Worm (Caenorhabditis elegans) whole organism, mixed stage, embryonic: ENCODE measurements around the gene F17E9.3.

Experiments
- M03D4.4 ChIP-seq: sonication (generic microtip); optimal IDR thresholded peaks from 2 replicates; lab custom pipeline; 2017; ENCODE audit warnings: mild to moderate bottlenecking, missing genetic modification characterization, missing compliant biosample characterization
- bed-3 ChIP-seq: fragments of 200-800 bp; sonication (Bioruptor generic); optimal IDR thresholded peaks from 3 replicates; lab custom pipeline; 2018; ENCODE audit warnings: mild to moderate bottlenecking, missing genetic modification characterization, moderate library complexity, missing compliant biosample characterization
- blmp-1 ChIP-seq: fragments of 150-350 bp; optimal IDR thresholded peaks from 2 replicates; lab custom pipeline; 2014; ENCODE audit warnings: missing biosample characterization, missing genetic modification characterization
- ceh-39 ChIP-seq: fragments of 150-350 bp; optimal IDR thresholded peaks from 2 replicates; lab custom pipeline; 2014; ENCODE audit warnings: missing biosample characterization, missing genetic modification characterization
- ceh-43 ChIP-seq: fragments of 200-800 bp; sonication (Bioruptor generic); optimal IDR thresholded peaks from 2 replicates; lab custom pipeline; 2018; ENCODE audit warnings: mild to moderate bottlenecking, missing genetic modification characterization, moderate library complexity, missing compliant biosample characterization
- ceh-83 ChIP-seq: fragments of 200-800 bp; sonication (Bioruptor generic); optimal IDR thresholded peaks from 2 replicates; lab custom pipeline; 2018; ENCODE audit warnings: mild to moderate bottlenecking, missing genetic modification characterization, missing compliant biosample characterization
- ces-1 ChIP-seq: fragments of 150-350 bp; optimal IDR thresholded peaks from 2 replicates; lab custom pipeline; 2014; ENCODE audit warnings: missing biosample characterization, missing genetic modification reagents, missing genetic modification characterization
- cnd-1 ChIP-seq: fragments of 200-800 bp; sonication (Bioruptor generic); optimal IDR thresholded peaks from 2 replicates; lab custom pipeline; 2018; ENCODE audit warnings: mild to moderate bottlenecking, missing genetic modification characterization, missing compliant biosample characterization
- drap-1 ChIP-seq: fragments of 200-800 bp; sonication (Bioruptor generic); optimal IDR thresholded peaks from 3 replicates; lab custom pipeline; 2018; ENCODE audit warnings: mild to moderate bottlenecking, missing genetic modification characterization, missing compliant biosample characterization
- elt-1 ChIP-seq: sonication (generic microtip); optimal IDR thresholded peaks from 2 replicates; lab custom pipeline; 2017; ENCODE audit warnings: missing genetic modification characterization, mild to moderate bottlenecking, missing compliant biosample characterization, antibody characterized with exemption, moderate library complexity, borderline replicate concordance; ENCODE audit not compliant: insufficient read depth
- elt-3 ChIP-seq: fragments of 150-350 bp; optimal IDR thresholded peaks from 2 replicates; lab custom pipeline; 2014; ENCODE audit warnings: missing biosample characterization, missing genetic modification characterization
- flh-1 ChIP-seq: fragments of 200-800 bp; sonication (Bioruptor generic); optimal IDR thresholded peaks from 2 replicates; lab custom pipeline; 2018; ENCODE audit warnings: mild to moderate bottlenecking, missing genetic modification characterization, moderate library complexity, missing compliant biosample characterization
- ham-2 ChIP-seq: fragments of 200-800 bp; sonication (Bioruptor generic); optimal IDR thresholded peaks from 2 replicates; lab custom pipeline; 2018; ENCODE audit warnings: mild to moderate bottlenecking, missing genetic modification characterization, missing compliant biosample characterization
- hlh-1 ChIP-seq: fragments of 150-350 bp; optimal IDR thresholded peaks from 2 replicates; lab custom pipeline; 2014; ENCODE audit warnings: missing biosample characterization, missing genetic modification reagents, missing genetic modification characterization
- lin-13 ChIP-seq: fragments of 150-350 bp; optimal IDR thresholded peaks from 2 replicates; lab custom pipeline; 2014; ENCODE audit warnings: missing biosample characterization, missing genetic modification characterization
- lin-32 ChIP-seq: fragments of 200-800 bp; sonication (Bioruptor generic); optimal IDR thresholded peaks from 2 replicates; lab custom pipeline; 2018; ENCODE audit warnings: mild to moderate bottlenecking, missing genetic modification characterization, missing compliant biosample characterization
- lsy-2 ChIP-seq: fragments of 150-350 bp; optimal IDR thresholded peaks from 2 replicates; lab custom pipeline; 2014; ENCODE audit warnings: missing biosample characterization, missing genetic modification characterization
- mab-5 ChIP-seq: fragments of 150-350 bp; optimal IDR thresholded peaks from 2 replicates; lab custom pipeline; 2014; ENCODE audit warnings: missing biosample characterization, missing genetic modification characterization
- mep-1 ChIP-seq: fragments of 150-350 bp; optimal IDR thresholded peaks from 2 replicates; lab custom pipeline; 2017; ENCODE audit warnings: missing biosample characterization, missing genetic modification reagents, missing genetic modification characterization, inconsistent platforms
- mls-2 ChIP-seq: sonication (generic microtip); optimal IDR thresholded peaks from 2 replicates; lab custom pipeline; 2016; ENCODE audit warnings: mild to moderate bottlenecking, missing genetic modification characterization, moderate library complexity, missing compliant biosample characterization
- nhr-12 ChIP-seq: fragments of 150-350 bp; optimal IDR thresholded peaks from 2 replicates; lab custom pipeline; 2014; ENCODE audit warnings: missing biosample characterization, missing genetic modification characterization
- nhr-2 ChIP-seq: fragments of 150-350 bp; optimal IDR thresholded peaks from 2 replicates; lab custom pipeline; 2014; ENCODE audit warnings: missing biosample characterization, missing genetic modification characterization
- nhr-237 ChIP-seq: fragments of 150-350 bp; optimal IDR thresholded peaks from 2 replicates; lab custom pipeline; 2014; ENCODE audit warnings: missing biosample characterization, missing genetic modification characterization
- nhr-28 ChIP-seq: fragments of 150-350 bp; optimal IDR thresholded peaks from 2 replicates; lab custom pipeline; 2014; ENCODE audit warnings: missing biosample characterization, missing genetic modification characterization
- nhr-76 ChIP-seq: sonication (generic microtip); optimal IDR thresholded peaks from 2 replicates; lab custom pipeline; 2017; ENCODE audit warnings: missing biosample characterization, missing genetic modification characterization
- pha-4 ChIP-seq: fragments of 150-350 bp; optimal IDR thresholded peaks from 2 replicates; lab custom pipeline; 2018; ENCODE audit warnings: missing biosample characterization, missing genetic modification reagents, missing genetic modification characterization
- sem-2 ChIP-seq: fragments of 200-800 bp; sonication (Bioruptor generic); optimal IDR thresholded peaks from 2 replicates; lab custom pipeline; 2018; ENCODE audit warnings: mild to moderate bottlenecking, missing genetic modification characterization, missing compliant biosample characterization
- snpc-4 ChIP-seq: fragments of 150-350 bp; optimal IDR thresholded peaks from 2 replicates; lab custom pipeline; 2014; ENCODE audit warnings: missing biosample characterization, missing genetic modification characterization
- sptf-1 ChIP-seq: sonication (generic microtip); optimal IDR thresholded peaks from 2 replicates; lab custom pipeline; 2017; ENCODE audit warnings: mild to moderate bottlenecking, missing genetic modification characterization, moderate library complexity, missing compliant biosample characterization
- unc-39 ChIP-seq: fragments of 150-350 bp; optimal IDR thresholded peaks from 2 replicates; lab custom pipeline; 2014; ENCODE audit warnings: missing biosample characterization, missing genetic modification characterization
- unc-62 ChIP-seq: fragments of 150-350 bp; optimal IDR thresholded peaks from 2 replicates; lab custom pipeline; 2014; ENCODE audit warnings: missing biosample characterization, missing genetic modification reagents, missing genetic modification characterization

Gene F17E9.3

ce11 chrIV:8318799-8319198, 35.9 kb upstream of the F17E9.3 start:
- TF ChIP-seq sptf-1 (tag; lab: Kevin White, UChicago): no peak
- no peak for TF ChIP-seq elt-1
- TF ChIP-seq flh-1: no peak
- no peak for TF ChIP-seq hlh-1
- no peak for TF ChIP-seq pha-4
- no peak for TF ChIP-seq ceh-83 (GFP tag; lab: Kevin White, UChicago)
- TF ChIP-seq bed-3: no peak
- no peak for TF ChIP-seq drap-1 (GFP tag; lab: Kevin White, UChicago)
- no peak for TF ChIP-seq mep-1 (tag; lab: Kevin White, UChicago)
- no peak for TF ChIP-seq mab-5
- no peak for TF ChIP-seq sem-2 (GFP tag; lab: Kevin White, UChicago)
- no peak for TF ChIP-seq unc-39 (tag; lab: Kevin White, UChicago)

- TF ChIP-seq sptf-1 (tag; lab: Kevin White, UChicago) (no peak), mep-1 (tag; lab: Kevin White, UChicago) (no peak), ceh-43 (GFP tag; lab: Kevin White, UChicago) (no peak), drap-1 (GFP tag; lab: Kevin White, UChicago) (no peak), mab-5 (no peak), nhr-2 (tag; lab: Kevin White, UChicago) (no peak), ceh-39 (tag; lab: Kevin White, UChicago) (no peak), pha-4 (no peak), hlh-1 (no peak), mls-2 (no peak)
These were observed 29.0 kb upstream of the F17E9.3 start, which contains the start of gene F35H10.3 for ce11 chrIV:8325667-8326066. TSS of gene F35H10.3 (plus strand) at chrIV:8325967.

ce11 chrIV:8328913-8329312, 25.8 kb upstream of the F17E9.3 start, which contains the start of gene F35H10.2:
TSS of gene F35H10.2 (plus strand) at chrIV:8329213.
- TF ChIP-seq elt-1: no peak
- no peak for TF ChIP-seq flh-1
- no peak for TF ChIP-seq ham-2 (GFP tag; lab: Kevin White, UChicago)
- TF ChIP-seq pha-4: no peak
- TF ChIP-seq hlh-1: no peak
- no peak for TF ChIP-seq ces-1 (GFP tag; lab: Kevin White, UChicago)
- no peak for TF ChIP-seq ceh-43 (GFP tag; lab: Kevin White, UChicago)
- no peak for TF ChIP-seq elt-3 (tag; lab: Kevin White, UChicago)
- no peak for TF ChIP-seq drap-1 (GFP tag; lab: Kevin White, UChicago)
- no peak for TF ChIP-seq sem-2 (GFP tag; lab: Kevin White, UChicago)
- TF ChIP-seq sptf-1 (tag; lab: Kevin White, UChicago): no peak
- TF ChIP-seq nhr-28: no peak
- no peak for TF ChIP-seq mep-1 (tag; lab: Kevin White, UChicago)

ce11 chrIV:8332526-8332925, 22.1 kb upstream of the F17E9.3 start, which contains the start of gene lys-10:
TSS of gene lys-10 (plus strand) at chrIV:8332826.
- TF ChIP-seq hlh-1 (no peak), nhr-237 (tag; lab: Kevin White, UChicago) (no peak), unc-62 (GFP tag; lab: Kevin White, UChicago) (no peak), snpc-4 (tag; lab: Kevin White, UChicago) (no peak), mab-5 (no peak), blmp-1 (tag; lab: Kevin White, UChicago) (no peak), mls-2 (no peak), bed-3 (no peak), nhr-76 (tag; lab: Kevin White, UChicago) (no peak), elt-3 (tag; lab: Kevin White, UChicago) (no peak), cnd-1 (tag; lab: Kevin White, UChicago) (no peak), ces-1 (GFP tag; lab: Kevin White, UChicago) (no peak), nhr-2 (tag; lab: Kevin White, UChicago) (no peak)

ce11 chrIV:8333034-8333433, 21.6 kb upstream of the F17E9.3 start:
- TF ChIP-seq M03D4.4 (no peak), flh-1 (no peak), elt-1 (no peak), ceh-83 (GFP tag; lab: Kevin White, UChicago) (no peak), bed-3 (no peak), elt-3 (tag; lab: Kevin White, UChicago) (no peak)
- TF ChIP-seq, all 35 proteins: peak for 0

- TF ChIP-seq pha-4 (no peak), hlh-1 (no peak), lin-32 (no peak), nhr-76 (tag; lab: Kevin White, UChicago) (no peak), unc-39 (tag; lab: Kevin White, UChicago) (no peak), elt-1 (no peak), nhr-12 (tag; lab: Kevin White, UChicago) (no peak), bed-3 (no peak), blmp-1 (tag; lab: Kevin White, UChicago) (no peak), lsy-2 (tag; lab: Kevin White, UChicago) (no peak), lin-13 (tag; lab: Kevin White, UChicago) (no peak), nhr-28 (no peak), ceh-39 (tag; lab: Kevin White, UChicago) (no peak)
These were observed 21.1 kb upstream of the F17E9.3 start for ce11 chrIV:8333554-8333953.
